Fruit fly (Drosophila melanogaster) whole organism, prepupa: Measurements from ENCODE around the gene CG7304.

Source experiments
- Blimp-1 ChIP-seq: fragments of 200-800 bp; sonication (Bioruptor generic); optimal IDR thresholded peaks from 3 replicates; lab custom pipeline; 2017; ENCODE audit warnings: missing biosample characterization, missing genetic modification characterization, mild to moderate bottlenecking, moderate library complexity, missing genetic modification reagents
- CG10631 ChIP-seq: fragments of 200-800 bp; sonication (Bioruptor generic); optimal IDR thresholded peaks from 2 replicates; lab custom pipeline; 2016; ENCODE audit warnings: missing biosample characterization, missing genetic modification characterization
- CG10669 ChIP-seq: fragments of 200-800 bp; sonication (Bioruptor generic); optimal IDR thresholded peaks from 3 replicates; lab custom pipeline; 2018; ENCODE audit warnings: missing biosample characterization, mild to moderate bottlenecking, missing genetic modification characterization, moderate library complexity
- CG11294 ChIP-seq: fragments of 200-800 bp; sonication (Bioruptor generic); IDR thresholded peaks from 2 replicates; pipeline ENCODE4 v1.3.6; 2022; ENCODE audit warnings: missing biosample characterization, missing genetic modification characterization
- CG11762 ChIP-seq: fragments of 200-800 bp; sonication (Bioruptor generic); optimal IDR thresholded peaks from 3 replicates; lab custom pipeline; 2016; ENCODE audit warnings: missing biosample characterization, missing genetic modification characterization; ENCODE audit not compliant: insufficient read depth
- CG11902 ChIP-seq: fragments of 200-800 bp; sonication (Bioruptor generic); optimal IDR thresholded peaks from 3 replicates; lab custom pipeline; 2016; ENCODE audit warnings: missing biosample characterization, missing genetic modification characterization
- CG16779 ChIP-seq: fragments of 200-800 bp; sonication (Bioruptor generic); optimal IDR thresholded peaks from 3 replicates; lab custom pipeline; 2017; ENCODE audit warnings: missing biosample characterization, mild to moderate bottlenecking, missing genetic modification characterization
- CG3032 ChIP-seq: fragments of 200-800 bp; optimal IDR thresholded peaks from 2 replicates; lab custom pipeline; 2019; ENCODE audit warnings: missing biosample characterization, mild to moderate bottlenecking, missing genetic modification characterization, moderate library complexity
- CG3919 ChIP-seq: fragments of 200-800 bp; sonication (Bioruptor generic); optimal IDR thresholded peaks from 3 replicates; lab custom pipeline; 2016; ENCODE audit warnings: missing biosample characterization, missing genetic modification characterization
- CG6792 ChIP-seq: fragments of 200-800 bp; sonication (Bioruptor generic); optimal IDR thresholded peaks from 3 replicates; lab custom pipeline; 2016; ENCODE audit warnings: missing biosample characterization, missing genetic modification characterization
- CG6854 ChIP-seq: fragments of 200-800 bp; sonication (Bioruptor generic); optimal IDR thresholded peaks from 2 replicates; lab custom pipeline; 2017; ENCODE audit warnings: missing biosample characterization, mild to moderate bottlenecking, missing genetic modification characterization
- CG8119 ChIP-seq: fragments of 200-800 bp; sonication (Bioruptor generic); IDR thresholded peaks from 3 replicates; pipeline ENCODE4 v1.3.6; 2022; ENCODE audit warnings: missing biosample characterization, missing genetic modification characterization
- CG8319 ChIP-seq: fragments of 200-800 bp; sonication (Bioruptor generic); optimal IDR thresholded peaks from 3 replicates; lab custom pipeline; 2016; ENCODE audit warnings: missing biosample characterization, missing genetic modification characterization
- Eip78C ChIP-seq: fragments of 200-800 bp; sonication (Bioruptor generic); peaks from one replicate; lab custom pipeline; 2016; ENCODE audit warnings: missing biosample characterization, missing genetic modification characterization
- Eip93F ChIP-seq: fragments of 200-800 bp; sonication (Bioruptor generic); optimal IDR thresholded peaks from 2 replicates; lab custom pipeline; 2016; ENCODE audit warnings: missing biosample characterization, mild to moderate bottlenecking, missing genetic modification characterization
- Gug ChIP-seq: fragments of 200-800 bp; sonication (Bioruptor generic); IDR thresholded peaks from 2 replicates; pipeline ENCODE4 v1.3.6; 2022; ENCODE audit warnings: missing biosample characterization, missing genetic modification characterization
- Hr39 ChIP-seq: fragments of 200-800 bp; sonication (Bioruptor generic); optimal IDR thresholded peaks from 2 replicates; lab custom pipeline; 2016; ENCODE audit warnings: missing biosample characterization, missing genetic modification characterization
- Hr4 ChIP-seq: fragments of 200-800 bp; sonication (Bioruptor generic); optimal IDR thresholded peaks from 3 replicates; lab custom pipeline; 2016; ENCODE audit warnings: missing biosample characterization, missing genetic modification characterization
- Met ChIP-seq: fragments of 200-800 bp; sonication (Bioruptor generic); optimal IDR thresholded peaks from 3 replicates; lab custom pipeline; 2016; ENCODE audit warnings: missing biosample characterization, missing genetic modification characterization
- OdsH ChIP-seq: fragments of 200-800 bp; sonication (Bioruptor generic); optimal IDR thresholded peaks from 3 replicates; lab custom pipeline; 2016; ENCODE audit warnings: missing biosample characterization, missing genetic modification characterization
- Smox ChIP-seq: fragments of 200-800 bp; sonication (Bioruptor generic); optimal IDR thresholded peaks from 3 replicates; lab custom pipeline; 2016; ENCODE audit warnings: missing biosample characterization, missing genetic modification characterization
- Sox102F ChIP-seq: fragments of 200-800 bp; sonication (Bioruptor generic); optimal IDR thresholded peaks from 2 replicates; lab custom pipeline; 2016; ENCODE audit warnings: missing biosample characterization, mild to moderate bottlenecking, missing genetic modification characterization
- Sox15 ChIP-seq: fragments of 200-800 bp; sonication (Bioruptor generic); optimal IDR thresholded peaks from 3 replicates; lab custom pipeline; 2016; ENCODE audit warnings: missing biosample characterization, missing genetic modification characterization
- acj6 ChIP-seq: fragments of 200-800 bp; sonication (Bioruptor generic); optimal IDR thresholded peaks from 3 replicates; lab custom pipeline; 2016; ENCODE audit warnings: missing biosample characterization, missing genetic modification characterization
- cyc ChIP-seq: fragments of 200-800 bp; sonication (Bioruptor generic); optimal IDR thresholded peaks from 3 replicates; lab custom pipeline; 2016; ENCODE audit warnings: missing biosample characterization, missing genetic modification characterization
- dac ChIP-seq: fragments of 200-800 bp; sonication (Bioruptor generic); optimal IDR thresholded peaks from 2 replicates; lab custom pipeline; 2017; ENCODE audit warnings: missing biosample characterization, mild to moderate bottlenecking, missing genetic modification characterization
- esn ChIP-seq: fragments of 200-800 bp; sonication (Bioruptor generic); optimal IDR thresholded peaks from 2 replicates; lab custom pipeline; 2016; ENCODE audit warnings: missing biosample characterization, mild to moderate bottlenecking, missing genetic modification characterization, moderate library complexity
- fd59A ChIP-seq: fragments of 200-800 bp; sonication (Bioruptor generic); optimal IDR thresholded peaks from 2 replicates; lab custom pipeline; 2017; ENCODE audit warnings: missing biosample characterization, mild to moderate bottlenecking, missing genetic modification characterization, missing genetic modification reagents
- fd85E ChIP-seq: fragments of 200-800 bp; sonication (Bioruptor generic); optimal IDR thresholded peaks from 3 replicates; lab custom pipeline; 2016; ENCODE audit warnings: missing biosample characterization, missing genetic modification characterization
- fkh ChIP-seq: fragments of 200-800 bp; sonication (Bioruptor generic); optimal IDR thresholded peaks from 3 replicates; lab custom pipeline; 2017; ENCODE audit warnings: missing biosample characterization, mild to moderate bottlenecking, missing genetic modification characterization, moderate library complexity
- pdm3 ChIP-seq: fragments of 200-800 bp; sonication (Bioruptor generic); optimal IDR thresholded peaks from 3 replicates; lab custom pipeline; 2016; ENCODE audit warnings: missing biosample characterization, missing genetic modification characterization
- svp ChIP-seq: fragments of 200-800 bp; sonication (Bioruptor generic); peaks from one replicate; lab custom pipeline; 2016; ENCODE audit warnings: missing biosample characterization, missing genetic modification characterization
- topi ChIP-seq: fragments of 200-800 bp; sonication (Bioruptor generic); optimal IDR thresholded peaks from 3 replicates; lab custom pipeline; 2016; ENCODE audit warnings: missing biosample characterization, missing genetic modification characterization
- vri ChIP-seq: fragments of 200-800 bp; sonication (Bioruptor generic); optimal IDR thresholded peaks from 3 replicates; lab custom pipeline; 2016; ENCODE audit warnings: missing biosample characterization, mild to moderate bottlenecking, missing genetic modification characterization

CG7304 gene

dm6 chr3L:15690711-15691591 is 11.4 kb downstream of the CG7304 start:
- no peak for TF ChIP-seq CG11294 (GFP tag; lab: Robert Waterston, UW)
- TF ChIP-seq Hr39: no peak
- no peak for TF ChIP-seq Gug (GFP tag; lab: Robert Waterston, UW)
- peak; percentile 68 for TF ChIP-seq Met (GFP tag; lab: Kevin White, UChicago)
- TF ChIP-seq Hr4: no peak
- TF ChIP-seq vri (GFP tag; lab: Kevin White, UChicago): no peak
- TF ChIP-seq svp (GFP tag; lab: Kevin White, UChicago): peak; percentile 77
- no peak for TF ChIP-seq acj6
- no peak for TF ChIP-seq dac (GFP tag; lab: Kevin White, UChicago)
- no peak for TF ChIP-seq pdm3 (GFP tag; lab: Kevin White, UChicago)
- no peak for TF ChIP-seq Eip93F (GFP tag; lab: Kevin White, UChicago)
- no peak for TF ChIP-seq Sox102F (GFP tag; lab: Kevin White, UChicago)
- no peak for TF ChIP-seq topi (GFP tag; lab: Kevin White, UChicago)
- peak; percentile 60 for TF ChIP-seq fkh (GFP tag; lab: Kevin White, UChicago)
- TF ChIP-seq Smox: no peak
- TF ChIP-seq OdsH (GFP tag; lab: Kevin White, UChicago): no peak
- TF ChIP-seq CG6792 (GFP tag; lab: Kevin White, UChicago): no peak
- TF ChIP-seq CG10669 (GFP tag; lab: Kevin White, UChicago): no peak
- TF ChIP-seq CG8119 (GFP tag; lab: Robert Waterston, UW): no peak
- TF ChIP-seq Eip78C (GFP tag; lab: Kevin White, UChicago): no peak
- TF ChIP-seq fd85E (GFP tag; lab: Kevin White, UChicago): no peak
- no peak for TF ChIP-seq fd59A (GFP tag; lab: Kevin White, UChicago)
- no peak for TF ChIP-seq CG6854 (GFP tag; lab: Kevin White, UChicago)
- no peak for TF ChIP-seq CG11762
- peak; percentile 18 for TF ChIP-seq cyc (GFP tag; lab: Kevin White, UChicago)
- TF ChIP-seq CG3032 (tag; lab: Kevin White, UChicago): no peak
- TF ChIP-seq CG16779 (tag; lab: Kevin White, UChicago): no peak
- TF ChIP-seq CG8319 (GFP tag; lab: Kevin White, UChicago): no peak
- no peak for TF ChIP-seq esn (GFP tag; lab: Kevin White, UChicago)

dm6 chr3L:15691968-15692367 is 12.4 kb downstream of the CG7304 start, which contains the start of gene CG34451:
CG34451 (minus strand) TSS chr3L:15692068.
- TF ChIP-seq CG11902 (GFP tag; lab: Kevin White, UChicago): no peak

DNA sequence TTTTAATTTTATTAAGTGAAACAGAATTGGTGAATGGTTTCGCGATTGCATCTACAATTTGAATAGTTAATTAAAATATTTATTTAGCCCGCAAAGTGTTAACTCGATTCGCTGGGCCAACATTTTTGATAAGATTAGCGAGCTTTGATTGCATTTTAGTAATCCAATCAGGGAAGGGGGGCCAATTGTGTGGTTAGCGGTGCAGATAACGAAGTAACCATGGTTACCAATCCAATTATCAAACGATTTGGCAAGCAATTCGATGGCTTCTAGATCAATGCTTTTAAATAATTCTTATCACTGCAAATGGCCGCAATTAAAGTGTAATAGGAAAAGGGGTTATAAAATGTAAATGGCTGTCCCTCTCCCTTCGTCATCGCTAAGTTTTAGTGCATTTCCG is 12.9 kb downstream of the CG7304 start:
- TF ChIP-seq Blimp-1 (GFP tag; lab: Kevin White, UChicago): no peak
- TF ChIP-seq fd59A (GFP tag; lab: Kevin White, UChicago): no peak
- no peak for TF ChIP-seq CG8319 (GFP tag; lab: Kevin White, UChicago)
- TF ChIP-seq CG3919 (GFP tag; lab: Kevin White, UChicago): no peak
- TF ChIP-seq pdm3 (GFP tag; lab: Kevin White, UChicago): no peak
- no peak for TF ChIP-seq CG11762
- no peak for TF ChIP-seq CG6792 (GFP tag; lab: Kevin White, UChicago)
- TF ChIP-seq CG10631 (GFP tag; lab: Kevin White, UChicago): no peak
- TF ChIP-seq Sox15: no peak
